Fruit fly (Drosophila melanogaster) whole organism, prepupa: ENCODE measurements around the gene CG33262.

Source experiments
- CG11294 ChIP-seq: fragments of 200-800 bp; sonication (Bioruptor generic); IDR thresholded peaks from 2 replicates; pipeline ENCODE4 v1.3.6; 2022; ENCODE audit warnings: missing biosample characterization, missing genetic modification characterization
- CG34406 ChIP-seq: fragments of 200-800 bp; sonication (Bioruptor generic); optimal IDR thresholded peaks from 3 replicates; lab custom pipeline; 2016; ENCODE audit warnings: missing biosample characterization, missing genetic modification characterization
- CG7368 ChIP-seq: fragments of 200-800 bp; sonication (Bioruptor generic); optimal IDR thresholded peaks from 3 replicates; lab custom pipeline; 2016; ENCODE audit warnings: missing biosample characterization, missing genetic modification characterization
- CG9139 ChIP-seq: fragments of 200-800 bp; sonication (Bioruptor generic); optimal IDR thresholded peaks from 3 replicates; lab custom pipeline; 2017; ENCODE audit warnings: missing biosample characterization, mild to moderate bottlenecking, missing genetic modification characterization
- Ets96B ChIP-seq: fragments of 200-800 bp; optimal IDR thresholded peaks from 2 replicates; lab custom pipeline; 2019; ENCODE audit warnings: missing biosample characterization, mild to moderate bottlenecking, missing genetic modification characterization, moderate library complexity
- Hr38 ChIP-seq: sonication (Bioruptor generic); optimal IDR thresholded peaks from 2 replicates; lab custom pipeline; 2016; ENCODE audit warnings: missing biosample characterization, missing genetic modification characterization
- OdsH ChIP-seq: fragments of 200-800 bp; sonication (Bioruptor generic); optimal IDR thresholded peaks from 3 replicates; lab custom pipeline; 2016; ENCODE audit warnings: missing biosample characterization, missing genetic modification characterization
- Smox ChIP-seq: fragments of 200-800 bp; sonication (Bioruptor generic); optimal IDR thresholded peaks from 3 replicates; lab custom pipeline; 2016; ENCODE audit warnings: missing biosample characterization, missing genetic modification characterization
- achi ChIP-seq: fragments of 200-800 bp; sonication (Bioruptor generic); optimal IDR thresholded peaks from 3 replicates; lab custom pipeline; 2016; ENCODE audit warnings: missing biosample characterization, missing genetic modification characterization

DNA sequence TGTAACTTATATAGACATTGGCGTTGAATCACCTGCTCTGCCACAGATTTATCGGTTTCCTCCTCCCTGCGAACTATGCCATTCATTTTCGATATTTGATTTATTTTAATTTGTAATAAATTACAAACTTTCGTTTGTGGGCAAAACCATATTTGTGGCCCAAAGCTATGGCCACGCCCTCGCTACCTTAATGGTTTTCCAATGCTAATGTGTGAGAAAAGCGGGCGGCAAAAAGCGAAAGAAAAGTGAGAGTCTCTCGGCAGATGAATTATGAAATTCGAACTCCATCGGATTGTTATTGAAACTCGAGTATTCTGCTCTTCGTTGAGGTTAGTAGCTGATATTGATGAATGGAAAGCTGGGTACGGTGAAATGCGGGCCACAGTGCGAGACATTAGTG lies 33.2 kb downstream of the CG33262 start:
- no peak for TF ChIP-seq CG34406 (GFP tag; lab: Kevin White, UChicago)
- TF ChIP-seq CG9139 (GFP tag; lab: Kevin White, UChicago) = no peak
- no peak for TF ChIP-seq CG11294
- no peak for TF ChIP-seq OdsH (GFP tag; lab: Kevin White, UChicago)
- TF ChIP-seq Hr38 (GFP tag; lab: Kevin White, UChicago) = no peak
- no peak for TF ChIP-seq Ets96B (tag; lab: Kevin White, UChicago)
- TF ChIP-seq Smox (GFP tag; lab: Kevin White, UChicago) = no peak
- no peak for TF ChIP-seq CG7368
- TF ChIP-seq achi (GFP tag; lab: Kevin White, UChicago) = no peak
